Fruit fly (Drosophila melanogaster): ENCODE results near the gene CG4461.

DNA sequence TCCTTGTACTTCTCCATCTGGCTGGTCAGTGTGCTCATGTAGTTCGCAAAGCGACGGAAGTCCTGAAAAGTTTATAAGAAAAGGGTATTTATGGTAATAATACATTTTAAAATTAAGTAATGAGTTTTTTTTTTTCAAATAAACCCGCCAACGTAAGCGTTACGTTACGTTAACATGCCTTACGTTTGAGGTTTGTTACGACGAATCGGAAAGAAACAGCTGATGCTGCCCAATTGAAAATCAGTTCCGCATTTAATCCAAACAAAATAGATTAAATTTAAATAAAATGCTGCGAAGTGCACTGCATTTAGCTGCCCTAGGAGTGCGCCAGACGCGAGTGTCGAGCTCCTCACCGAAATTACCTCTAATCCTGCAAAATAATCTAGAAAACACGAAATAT, 11.1 kb upstream of the CG4461 start, which contains the start of gene mRRF1:
- no peak for TF ChIP-seq Vsx2 (GFP tag; optimal IDR thresholded peaks at IDR 0.05; ENCODE audit: partially characterized antibody)
- TF ChIP-seq ey (GFP tag; optimal IDR thresholded peaks at IDR 0.05) = no peak
- TF ChIP-seq rgr (GFP tag; optimal IDR thresholded peaks at IDR 0.05) = no peak
- no peak for TF ChIP-seq jim (GFP tag; optimal IDR thresholded peaks at IDR 0.05)
- no peak for TF ChIP-seq Myc (optimal IDR thresholded peaks at IDR 0.05)
- no peak for TF ChIP-seq CrebA (GFP tag; optimal IDR thresholded peaks at IDR 0.05; ENCODE audit: borderline replicate concordance)
- no peak for TF ChIP-seq Abd-B (GFP tag; optimal IDR thresholded peaks at IDR 0.05)
- no peak for TF ChIP-seq CG32264 (GFP tag; optimal IDR thresholded peaks at IDR 0.05)
- no peak for TF ChIP-seq h (GFP tag; optimal IDR thresholded peaks at IDR 0.05)
- no peak for TF ChIP-seq Dif (GFP tag; optimal IDR thresholded peaks at IDR 0.05; ENCODE audit: partially characterized antibody)
- TF ChIP-seq psq (GFP tag; optimal IDR thresholded peaks at IDR 0.05) = no peak
- TF ChIP-seq foxo (GFP tag; optimal IDR thresholded peaks at IDR 0.05) = no peak
- no peak for TF ChIP-seq usp (GFP tag; optimal IDR thresholded peaks at IDR 0.05)
- TF ChIP-seq Dfd (GFP tag; optimal IDR thresholded peaks at IDR 0.05) = no peak

All from whole organism, wandering third instar larva.